Worm (Caenorhabditis elegans) whole organism, mixed stage, embryonic: ENCODE data around the gene rilp-1.

Experiments
- elt-3 ChIP-seq: fragments of 150-350 bp; optimal IDR thresholded peaks from 2 replicates; lab custom pipeline; 2014; ENCODE audit warnings: missing biosample characterization, missing genetic modification characterization
- lin-13 ChIP-seq: fragments of 150-350 bp; optimal IDR thresholded peaks from 2 replicates; lab custom pipeline; 2014; ENCODE audit warnings: missing biosample characterization, missing genetic modification characterization
- mab-5 ChIP-seq: fragments of 150-350 bp; optimal IDR thresholded peaks from 2 replicates; lab custom pipeline; 2014; ENCODE audit warnings: missing biosample characterization, missing genetic modification characterization
- nhr-237 ChIP-seq: fragments of 150-350 bp; optimal IDR thresholded peaks from 2 replicates; lab custom pipeline; 2014; ENCODE audit warnings: missing biosample characterization, missing genetic modification characterization
- pha-4 ChIP-seq: fragments of 150-350 bp; optimal IDR thresholded peaks from 2 replicates; lab custom pipeline; 2018; ENCODE audit warnings: missing biosample characterization, missing genetic modification reagents, missing genetic modification characterization
- sem-2 ChIP-seq: fragments of 200-800 bp; sonication (Bioruptor generic); optimal IDR thresholded peaks from 2 replicates; lab custom pipeline; 2018; ENCODE audit warnings: mild to moderate bottlenecking, missing genetic modification characterization, missing compliant biosample characterization
- snpc-4 ChIP-seq: fragments of 150-350 bp; optimal IDR thresholded peaks from 2 replicates; lab custom pipeline; 2014; ENCODE audit warnings: missing biosample characterization, missing genetic modification characterization
- sptf-1 ChIP-seq: sonication (generic microtip); optimal IDR thresholded peaks from 2 replicates; lab custom pipeline; 2017; ENCODE audit warnings: mild to moderate bottlenecking, missing genetic modification characterization, moderate library complexity, missing compliant biosample characterization
- tbx-8 ChIP-seq: fragments of 200-800 bp; sonication (Bioruptor generic); optimal IDR thresholded peaks from 2 replicates; lab custom pipeline; 2018; ENCODE audit warnings: mild to moderate bottlenecking, missing genetic modification characterization, moderate library complexity, missing compliant biosample characterization
- unc-120 ChIP-seq: sonication (generic microtip); optimal IDR thresholded peaks from 2 replicates; lab custom pipeline; 2017; ENCODE audit warnings: missing genetic modification characterization, missing compliant biosample characterization; ENCODE audit not compliant: poor library complexity, severe bottlenecking
- unc-39 ChIP-seq: fragments of 150-350 bp; optimal IDR thresholded peaks from 2 replicates; lab custom pipeline; 2014; ENCODE audit warnings: missing biosample characterization, missing genetic modification characterization
- unc-62 ChIP-seq: fragments of 150-350 bp; optimal IDR thresholded peaks from 2 replicates; lab custom pipeline; 2014; ENCODE audit warnings: missing biosample characterization, missing genetic modification reagents, missing genetic modification characterization

ce11 chrIII:3612882-3613479, 23.0 kb upstream of the rilp-1 start:
- no peak for TF ChIP-seq pha-4
- TF ChIP-seq elt-3 (tag; lab: Kevin White, UChicago), result no peak
- TF ChIP-seq unc-120 (tag; lab: Kevin White, UChicago), result no peak
- no peak for TF ChIP-seq snpc-4 (tag; lab: Kevin White, UChicago)
- no peak for TF ChIP-seq sem-2
- no peak for TF ChIP-seq sptf-1
- TF ChIP-seq unc-62 (GFP tag; lab: Kevin White, UChicago), result no peak
- no peak for TF ChIP-seq nhr-237 (tag; lab: Kevin White, UChicago)
- no peak for TF ChIP-seq mab-5 (tag; lab: Kevin White, UChicago)
- TF ChIP-seq unc-39 (tag; lab: Kevin White, UChicago), result no peak
- TF ChIP-seq tbx-8, result no peak
- no peak for TF ChIP-seq lin-13 (tag; lab: Kevin White, UChicago)
